Fruit fly (Drosophila melanogaster): ENCODE measurements around the gene Mps1.
A peak's percentile ranks its signal among the peaks of the same experiment; 100 is the strongest.

Gene Mps1

dm6 chr3R:17630417-17630816 is 40.7 kb upstream of the Mps1 start, which contains the start of gene CG43175:
Gene CG43175, plus strand, starts transcription at chr3R:17630717.
- no peak for TF ChIP-seq seq (GFP tag; IDR thresholded peaks at IDR 0.05)
- TF ChIP-seq CG17829 (tag; optimal IDR thresholded peaks at IDR 0.05): no peak
- no peak for TF ChIP-seq pan (optimal IDR thresholded peaks at IDR 0.05)
- no peak for TF ChIP-seq pan (GFP tag; optimal IDR thresholded peaks at IDR 0.05 in 1 of 2, IDR thresholded peaks at IDR 0.05 in 1 of 2)
- no peak for TF ChIP-seq Xbp1 (GFP tag; optimal IDR thresholded peaks at IDR 0.05)
- TF ChIP-seq TFAM (GFP tag; optimal IDR thresholded peaks at IDR 0.05): no peak
- no peak for TF ChIP-seq MESR4 (GFP tag; optimal IDR thresholded peaks at IDR 0.05)
- no peak for TF ChIP-seq HLHmδ (GFP tag; optimal IDR thresholded peaks at IDR 0.05)
- TF ChIP-seq CG18764 (GFP tag; optimal IDR thresholded peaks at IDR 0.05): no peak
- no peak for TF ChIP-seq ap (GFP tag; IDR thresholded peaks at IDR 0.05)
- TF ChIP-seq sqz (GFP tag; optimal IDR thresholded peaks at IDR 0.05): no peak
- no peak for TF ChIP-seq knrl (GFP tag; IDR thresholded peaks at IDR 0.05; ENCODE audit: partially characterized antibody)
- no peak for TF ChIP-seq Ptx1 (GFP tag; IDR thresholded peaks at IDR 0.05)
- TF ChIP-seq kah (GFP tag; optimal IDR thresholded peaks at IDR 0.05): no peak
- TF ChIP-seq CG8089 (GFP tag; optimal IDR thresholded peaks at IDR 0.05): no peak
- TF ChIP-seq br (optimal IDR thresholded peaks at IDR 0.05): no peak
- TF ChIP-seq fd102C (GFP tag; optimal IDR thresholded peaks at IDR 0.05): no peak
- TF ChIP-seq CG32767 (GFP tag; IDR thresholded peaks at IDR 0.05): no peak
- TF ChIP-seq gcm2 (GFP tag; optimal IDR thresholded peaks at IDR 0.05): no peak

DNA sequence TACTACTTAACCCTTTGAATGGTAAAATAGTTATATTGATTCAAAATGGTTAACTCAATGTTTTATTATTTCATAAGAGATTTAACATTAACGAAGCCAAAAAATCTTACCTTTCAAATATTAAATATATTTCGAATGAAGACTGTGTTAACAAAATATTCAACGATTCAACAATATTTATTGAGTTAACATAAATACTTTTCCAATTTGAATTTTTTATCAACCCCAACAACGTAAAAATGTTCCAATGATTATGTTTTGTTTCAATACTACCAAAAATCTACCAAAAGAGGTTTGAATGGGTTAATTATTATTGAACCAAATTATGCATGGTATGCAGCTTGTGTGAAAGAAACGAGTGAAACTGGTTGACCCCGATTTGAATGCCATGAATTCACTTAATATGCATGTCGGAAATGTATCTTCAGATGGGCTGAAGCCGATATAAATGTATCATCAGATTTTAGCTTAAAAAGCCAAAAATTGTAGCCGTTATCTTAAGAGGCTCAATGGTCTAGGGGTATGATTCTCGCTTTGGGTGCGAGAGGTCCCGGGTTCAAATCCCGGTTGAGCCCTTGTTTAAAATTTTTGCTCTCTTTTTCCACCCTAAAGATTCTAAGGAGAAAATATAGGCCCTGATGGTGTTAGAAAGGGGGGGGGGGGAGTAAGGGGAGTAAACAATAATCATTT is 39.8 kb upstream of the Mps1 start:
- peak; percentile 69 for TF ChIP-seq abd-A (tag; optimal IDR thresholded peaks at IDR 0.05)
- no peak for TF ChIP-seq lmd (GFP tag; IDR thresholded peaks at IDR 0.05)
- peak; percentile 10 for TF ChIP-seq CG13424 (tag; optimal IDR thresholded peaks at IDR 0.05)
- TF ChIP-seq CG17359 (tag; optimal IDR thresholded peaks at IDR 0.05): peak; percentile 37
- peak; percentile 4 for TF ChIP-seq Sox102F (GFP tag; optimal IDR thresholded peaks at IDR 0.05)
- peak; percentile 45 for TF ChIP-seq dmrt99B (tag; optimal IDR thresholded peaks at IDR 0.05)
- TF ChIP-seq CG10979 (tag; optimal IDR thresholded peaks at IDR 0.05): peak; percentile 2
- TF ChIP-seq gsb-n (tag; optimal IDR thresholded peaks at IDR 0.05): peak; percentile 1
- peak; percentile 6 for TF ChIP-seq D19A (tag; optimal IDR thresholded peaks at IDR 0.05)
- TF ChIP-seq sd (tag; optimal IDR thresholded peaks at IDR 0.05): peak; percentile 93
- no peak for TF ChIP-seq crol (GFP tag; IDR thresholded peaks at IDR 0.05)
- TF ChIP-seq nmo (GFP tag; optimal IDR thresholded peaks at IDR 0.05): peak; percentile 38
- TF ChIP-seq amos (GFP tag; IDR thresholded peaks at IDR 0.05; ENCODE audit: partially characterized antibody): peak; percentile 48; the same call in 1 of the 2 replicates
- TF ChIP-seq onecut (GFP tag; IDR thresholded peaks at IDR 0.05): no peak
- no peak for TF ChIP-seq gce (GFP tag; IDR thresholded peaks at IDR 0.05)
- TF ChIP-seq Bdp1 (GFP tag; optimal IDR thresholded peaks at IDR 0.05): peak; percentile 82
- no peak for TF ChIP-seq CG6689 (GFP tag; IDR thresholded peaks at IDR 0.05)
- peak; percentile 28; the same call in 1 of the 2 replicates for TF ChIP-seq Bgb (GFP tag; IDR thresholded peaks at IDR 0.05; ENCODE audit: partially characterized antibody)
- peak; percentile 27 for TF ChIP-seq CG2678 (tag; optimal IDR thresholded peaks at IDR 0.05)
- peak; percentile 69 for TF ChIP-seq vvl (GFP tag; IDR thresholded peaks at IDR 0.05)
- TF ChIP-seq lilli (GFP tag; optimal IDR thresholded peaks at IDR 0.05): no peak
- peak; percentile 27 for TF ChIP-seq CG18262 (tag; optimal IDR thresholded peaks at IDR 0.05)
- TF ChIP-seq CG18011 (GFP tag; optimal IDR thresholded peaks at IDR 0.05): no peak
- peak in 1 of 2 experiments; percentile 57 for TF ChIP-seq Eip74EF (GFP tag; optimal IDR thresholded peaks at IDR 0.05)
- peak in 1 of 2 experiments; percentile 32 for TF ChIP-seq Hr78 (GFP tag; optimal IDR thresholded peaks at IDR 0.05)
- TF ChIP-seq CG8924 (tag; optimal IDR thresholded peaks at IDR 0.05): peak; percentile 16
- no peak for TF ChIP-seq jumu (GFP tag; optimal IDR thresholded peaks at IDR 0.05)
- peak; percentile 50; the same call in 1 of the 4 replicates for TF ChIP-seq chinmo (GFP tag; IDR thresholded peaks at IDR 0.05; ENCODE audit: partially characterized antibody)
- TF ChIP-seq gem (tag; optimal IDR thresholded peaks at IDR 0.05): peak; percentile 16
- TF ChIP-seq CG42726 (GFP tag; IDR thresholded peaks at IDR 0.05; ENCODE audit: partially characterized antibody): 0 out of 2 replicates have a peak, but pooled peaks have one; percentile 22
